In genomic region chrIV:3399015-3399722, ce11 we compare ENCODE assay signal across 4 worm cellular contexts.
A peak's percentile ranks its signal among the peaks of the same experiment; 100 is the strongest.
TF ChIP-seq lines count a peak whose summit lies in the region.

dyf-3 (minus strand) TSS chrIV:3399231.
pdhb-1 (plus strand) TSS chrIV:3399672.

TF ChIP-seq in whole organism, L2 larva, 48 proteins besides CTCF, POLR2A, EP300 and RAD21:
- no peak for TF ChIP-seq unc-62 (GFP tag; optimal IDR thresholded peaks at IDR 0.05; lab: Kevin White, UChicago)
- no peak for TF ChIP-seq C34F6.9 (tag; optimal IDR thresholded peaks at IDR 0.05; lab: Kevin White, UChicago)
- TF ChIP-seq ztf-1 (GFP tag; conservative IDR thresholded peaks at IDR 0.05; lab: Robert Waterston, UW), result no peak
- peak; percentile 20 for TF ChIP-seq F13H6.1 (tag; optimal IDR thresholded peaks at IDR 0.05; lab: Kevin White, UChicago)
- no peak for TF ChIP-seq mdl-1 (tag; optimal IDR thresholded peaks at IDR 0.05; lab: Kevin White, UChicago)
- peak; percentile 24 for TF ChIP-seq lin-11 (tag; optimal IDR thresholded peaks at IDR 0.05; lab: Kevin White, UChicago)
- peak; percentile 9 for TF ChIP-seq gmeb-1 (tag; optimal IDR thresholded peaks at IDR 0.05; lab: Kevin White, UChicago)
- TF ChIP-seq nhr-21 (tag; optimal IDR thresholded peaks at IDR 0.05; lab: Kevin White, UChicago), result no peak
- TF ChIP-seq unc-55 (GFP tag; optimal IDR thresholded peaks at IDR 0.05; lab: Kevin White, UChicago), result peak; percentile 46
- peak; percentile 19 for TF ChIP-seq nhr-129 (tag; optimal IDR thresholded peaks at IDR 0.05; lab: Kevin White, UChicago)
- TF ChIP-seq skn-1 (tag; optimal IDR thresholded peaks at IDR 0.05; lab: Kevin White, UChicago), result no peak
- peak; percentile 78 to 95 for TF ChIP-seq lsy-2 (tag; optimal IDR thresholded peaks at IDR 0.05; lab: Kevin White, UChicago)

TF ChIP-seq in whole organism, L4 larva, 104 proteins besides CTCF, POLR2A, EP300 and RAD21 (continues in another document):
- TF ChIP-seq dmd-9 (GFP tag; IDR thresholded peaks at IDR 0.05; lab: Robert Waterston, UW), result no peak
- TF ChIP-seq zag-1 (tag; optimal IDR thresholded peaks at IDR 0.05; lab: Kevin White, UChicago), result no peak
- no peak for TF ChIP-seq dmd-8 (GFP tag; IDR thresholded peaks at IDR 0.05; lab: Robert Waterston, UW)
- TF ChIP-seq nhr-77 (tag; optimal IDR thresholded peaks at IDR 0.05; lab: Kevin White, UChicago), result no peak
- no peak for TF ChIP-seq nhr-11 (tag; optimal IDR thresholded peaks at IDR 0.05; lab: Kevin White, UChicago)
- no peak for TF ChIP-seq vab-7 (GFP tag; IDR thresholded peaks at IDR 0.05; lab: Robert Waterston, UW)
- no peak for TF ChIP-seq pqm-1 (tag; optimal IDR thresholded peaks at IDR 0.05; lab: Kevin White, UChicago)
- no peak for TF ChIP-seq ZK337.2 (GFP tag; IDR thresholded peaks at IDR 0.05; lab: Robert Waterston, UW)
- no peak for TF ChIP-seq unc-130 (GFP tag; optimal IDR thresholded peaks at IDR 0.05; lab: Kevin White, UChicago)
- TF ChIP-seq nhr-6 (tag; optimal IDR thresholded peaks at IDR 0.05; lab: Kevin White, UChicago), result no peak
- TF ChIP-seq egl-27 (tag; optimal IDR thresholded peaks at IDR 0.05; lab: Kevin White, UChicago), result no peak
- peak in 1 of 2 experiments; percentile 34 for TF ChIP-seq hif-1 (tag; optimal IDR thresholded peaks at IDR 0.05; lab: Kevin White, UChicago)
- no peak; the same call in 1 of the 2 replicates for TF ChIP-seq lin-38 (GFP tag; IDR thresholded peaks at IDR 0.05; lab: Robert Waterston, UW)
- no peak for TF ChIP-seq F49E8.2 (tag; optimal IDR thresholded peaks at IDR 0.05; lab: Kevin White, UChicago; ENCODE audit: borderline replicate concordance)
- no peak for TF ChIP-seq nhr-25 (tag; optimal IDR thresholded peaks at IDR 0.05; lab: Kevin White, UChicago; ENCODE audit: borderline replicate concordance, insufficient read depth)
- TF ChIP-seq lin-15B (tag; optimal IDR thresholded peaks at IDR 0.05; lab: Kevin White, UChicago), result no peak
- TF ChIP-seq lin-13 (GFP tag; optimal IDR thresholded peaks at IDR 0.05; lab: Kevin White, UChicago), result peak; percentile 11
- peak; percentile 8 for TF ChIP-seq hlh-30 (tag; optimal IDR thresholded peaks at IDR 0.05; lab: Kevin White, UChicago; ENCODE audit: insufficient read depth)
- peak; percentile 73 for TF ChIP-seq mes-2 (tag; optimal IDR thresholded peaks at IDR 0.05; lab: Kevin White, UChicago; ENCODE audit: poor library complexity, severe bottlenecking)
- TF ChIP-seq ztf-7 (tag; optimal IDR thresholded peaks at IDR 0.05; lab: Kevin White, UChicago), result no peak
- TF ChIP-seq zfp-2 (tag; optimal IDR thresholded peaks at IDR 0.05; lab: Kevin White, UChicago), result no peak
- no peak for TF ChIP-seq skn-1 (tag; optimal IDR thresholded peaks at IDR 0.05; lab: Kevin White, UChicago)
- TF ChIP-seq nhr-76 (tag; optimal IDR thresholded peaks at IDR 0.05; lab: Kevin White, UChicago), result no peak
- peak; percentile 0 to 94 for TF ChIP-seq lsy-2 (tag; optimal IDR thresholded peaks at IDR 0.05; lab: Kevin White, UChicago)
- peak; percentile 4 for TF ChIP-seq hlh-11 (tag; optimal IDR thresholded peaks at IDR 0.05; lab: Kevin White, UChicago)
- no peak for TF ChIP-seq F26F4.8 (GFP tag; conservative IDR thresholded peaks at IDR 0.05; lab: Robert Waterston, UW)
- TF ChIP-seq spr-3 (GFP tag; optimal IDR thresholded peaks at IDR 0.05; lab: Kevin White, UChicago), result no peak

TF ChIP-seq in whole organism, late embryonic, 69 proteins besides CTCF, POLR2A, EP300 and RAD21 (continues in another document):
- no peak for TF ChIP-seq ceh-24 (tag; optimal IDR thresholded peaks at IDR 0.05; lab: Kevin White, UChicago)
- TF ChIP-seq tbx-2 (tag; optimal IDR thresholded peaks at IDR 0.05; lab: Kevin White, UChicago), result peak; percentile 1
- no peak for TF ChIP-seq pqm-1 (tag; optimal IDR thresholded peaks at IDR 0.05; lab: Kevin White, UChicago)
- peak; percentile 2 for TF ChIP-seq ceh-34 (tag; optimal IDR thresholded peaks at IDR 0.05; lab: Kevin White, UChicago)
- TF ChIP-seq ceh-22 (tag; optimal IDR thresholded peaks at IDR 0.05; lab: Kevin White, UChicago), result no peak
- peak; percentile 5 for TF ChIP-seq unc-42 (tag; optimal IDR thresholded peaks at IDR 0.05; lab: Kevin White, UChicago)
- no peak for TF ChIP-seq fax-1 (tag; optimal IDR thresholded peaks at IDR 0.05; lab: Kevin White, UChicago)
- TF ChIP-seq pha-2 (tag; optimal IDR thresholded peaks at IDR 0.05; lab: Kevin White, UChicago), result no peak
- no peak for TF ChIP-seq hlh-13 (GFP tag; optimal IDR thresholded peaks at IDR 0.05; lab: Kevin White, UChicago)
- no peak for TF ChIP-seq che-1 (tag; optimal IDR thresholded peaks at IDR 0.05; lab: Kevin White, UChicago)
- peak; percentile 18 for TF ChIP-seq ceh-48 (tag; optimal IDR thresholded peaks at IDR 0.05; lab: Kevin White, UChicago)
- no peak for TF ChIP-seq hlh-30 (tag; optimal IDR thresholded peaks at IDR 0.05; lab: Kevin White, UChicago; ENCODE audit: insufficient read depth)
- TF ChIP-seq lin-11 (tag; optimal IDR thresholded peaks at IDR 0.05; lab: Kevin White, UChicago), result no peak
- no peak for TF ChIP-seq ahr-1 (tag; optimal IDR thresholded peaks at IDR 0.05; lab: Kevin White, UChicago)
- no peak for TF ChIP-seq ceh-45 (GFP tag; IDR thresholded peaks at IDR 0.05; lab: Robert Waterston, UW)
- TF ChIP-seq rnt-1 (tag; optimal IDR thresholded peaks at IDR 0.05; lab: Kevin White, UChicago), result no peak
- no peak for TF ChIP-seq npax-4 (tag; optimal IDR thresholded peaks at IDR 0.05; lab: Kevin White, UChicago)
- no peak for TF ChIP-seq hlh-8 (tag; optimal IDR thresholded peaks at IDR 0.05; lab: Kevin White, UChicago)
- no peak for TF ChIP-seq ceh-18 (tag; optimal IDR thresholded peaks at IDR 0.05; lab: Kevin White, UChicago)
- peak; percentile 25 for TF ChIP-seq ztf-16 (tag; optimal IDR thresholded peaks at IDR 0.05; lab: Kevin White, UChicago)
- TF ChIP-seq nhr-11 (tag; optimal IDR thresholded peaks at IDR 0.05; lab: Kevin White, UChicago), result no peak
- no peak for TF ChIP-seq ttx-3 (tag; optimal IDR thresholded peaks at IDR 0.05; lab: Kevin White, UChicago)
- no peak for TF ChIP-seq syd-9 (tag; optimal IDR thresholded peaks at IDR 0.05; lab: Kevin White, UChicago)
- TF ChIP-seq ceh-31 (tag; optimal IDR thresholded peaks at IDR 0.05; lab: Kevin White, UChicago), result peak; percentile 11
- peak; percentile 6 for TF ChIP-seq gmeb-2 (tag; optimal IDR thresholded peaks at IDR 0.05; lab: Kevin White, UChicago)
- TF ChIP-seq unc-86 (tag; optimal IDR thresholded peaks at IDR 0.05; lab: Kevin White, UChicago), result no peak
- peak; percentile 11 for TF ChIP-seq Y22D7AL.16 (tag; optimal IDR thresholded peaks at IDR 0.05; lab: Kevin White, UChicago)
- TF ChIP-seq K02D7.2 (tag; optimal IDR thresholded peaks at IDR 0.05; lab: Kevin White, UChicago), result no peak
- TF ChIP-seq pax-1 (tag; optimal IDR thresholded peaks at IDR 0.05; lab: Kevin White, UChicago), result no peak
- TF ChIP-seq T23F11.4 (GFP tag; optimal IDR thresholded peaks at IDR 0.05; lab: Kevin White, UChicago), result no peak
- no peak for TF ChIP-seq pag-3 (tag; optimal IDR thresholded peaks at IDR 0.05; lab: Kevin White, UChicago; ENCODE audit: borderline replicate concordance)

TF ChIP-seq in whole organism, mixed stage, embryonic, 35 proteins besides CTCF, POLR2A, EP300 and RAD21:
- no peak for TF ChIP-seq nhr-28 (tag; optimal IDR thresholded peaks at IDR 0.05; lab: Kevin White, UChicago)
- TF ChIP-seq drap-1 (GFP tag; optimal IDR thresholded peaks at IDR 0.05; lab: Kevin White, UChicago), result peak; percentile 36
- TF ChIP-seq lin-32 (GFP tag; optimal IDR thresholded peaks at IDR 0.05; lab: Kevin White, UChicago), result no peak
- no peak for TF ChIP-seq hlh-1 (tag; optimal IDR thresholded peaks at IDR 0.05; lab: Kevin White, UChicago)
- no peak for TF ChIP-seq blmp-1 (tag; optimal IDR thresholded peaks at IDR 0.05; lab: Kevin White, UChicago)
- no peak for TF ChIP-seq cnd-1 (tag; optimal IDR thresholded peaks at IDR 0.05; lab: Kevin White, UChicago)
- TF ChIP-seq tbx-8 (GFP tag; optimal IDR thresholded peaks at IDR 0.05; lab: Kevin White, UChicago), result no peak
- TF ChIP-seq zip-8 (tag; optimal IDR thresholded peaks at IDR 0.05; lab: Kevin White, UChicago), result no peak
- TF ChIP-seq ceh-39 (tag; optimal IDR thresholded peaks at IDR 0.05; lab: Kevin White, UChicago), result no peak
- TF ChIP-seq ham-2 (GFP tag; optimal IDR thresholded peaks at IDR 0.05; lab: Kevin White, UChicago), result peak; percentile 33
- no peak for TF ChIP-seq mls-2 (tag; optimal IDR thresholded peaks at IDR 0.05; lab: Kevin White, UChicago)
- peak; percentile 21 for TF ChIP-seq lin-13 (tag; optimal IDR thresholded peaks at IDR 0.05; lab: Kevin White, UChicago)
- no peak for TF ChIP-seq unc-120 (tag; optimal IDR thresholded peaks at IDR 0.05; lab: Kevin White, UChicago; ENCODE audit: poor library complexity, severe bottlenecking)
- TF ChIP-seq ztf-11 (tag; optimal IDR thresholded peaks at IDR 0.05; lab: Kevin White, UChicago), result no peak
- TF ChIP-seq mab-5 (tag; optimal IDR thresholded peaks at IDR 0.05; lab: Kevin White, UChicago), result no peak
- TF ChIP-seq snpc-4 (tag; optimal IDR thresholded peaks at IDR 0.05; lab: Kevin White, UChicago), result no peak
- TF ChIP-seq unc-62 (GFP tag; optimal IDR thresholded peaks at IDR 0.05; lab: Kevin White, UChicago), result no peak
- no peak for TF ChIP-seq sem-2 (GFP tag; optimal IDR thresholded peaks at IDR 0.05; lab: Kevin White, UChicago)
- TF ChIP-seq mep-1 (tag; optimal IDR thresholded peaks at IDR 0.05; lab: Kevin White, UChicago), result peak; percentile 41
- no peak for TF ChIP-seq ces-1 (GFP tag; optimal IDR thresholded peaks at IDR 0.05; lab: Kevin White, UChicago)
- TF ChIP-seq nhr-2 (tag; optimal IDR thresholded peaks at IDR 0.05; lab: Kevin White, UChicago), result no peak
- peak; percentile 93 for TF ChIP-seq lsy-2 (tag; optimal IDR thresholded peaks at IDR 0.05; lab: Kevin White, UChicago)
- no peak for TF ChIP-seq flh-1 (GFP tag; optimal IDR thresholded peaks at IDR 0.05; lab: Kevin White, UChicago)
- TF ChIP-seq sptf-1 (tag; optimal IDR thresholded peaks at IDR 0.05; lab: Kevin White, UChicago), result peak; percentile 49
- peak; percentile 35 for TF ChIP-seq M03D4.4 (tag; optimal IDR thresholded peaks at IDR 0.05; lab: Kevin White, UChicago)
- no peak for TF ChIP-seq nhr-12 (tag; optimal IDR thresholded peaks at IDR 0.05; lab: Kevin White, UChicago)
- no peak for TF ChIP-seq pha-4 (tag; optimal IDR thresholded peaks at IDR 0.05; lab: Kevin White, UChicago)
- TF ChIP-seq unc-39 (tag; optimal IDR thresholded peaks at IDR 0.05; lab: Kevin White, UChicago), result no peak
- TF ChIP-seq nhr-237 (tag; optimal IDR thresholded peaks at IDR 0.05; lab: Kevin White, UChicago), result no peak
- no peak for TF ChIP-seq ceh-83 (GFP tag; optimal IDR thresholded peaks at IDR 0.05; lab: Kevin White, UChicago)
- no peak for TF ChIP-seq elt-3 (tag; optimal IDR thresholded peaks at IDR 0.05; lab: Kevin White, UChicago)
- no peak for TF ChIP-seq ceh-43 (GFP tag; optimal IDR thresholded peaks at IDR 0.05; lab: Kevin White, UChicago)
- no peak for TF ChIP-seq nhr-76 (tag; optimal IDR thresholded peaks at IDR 0.05; lab: Kevin White, UChicago)
- no peak for TF ChIP-seq elt-1 (tag; optimal IDR thresholded peaks at IDR 0.05; lab: Kevin White, UChicago; ENCODE audit: borderline replicate concordance, insufficient read depth)
TF ChIP-seq in whole organism, mixed stage, embryonic: peak in this region for 7.
